Fruit fly (Drosophila melanogaster) S2 (cell line): Measurements from ENCODE around the gene Rrp5.

Experiments
- CG8478 ChIP-seq: fragments of >200 bp; optimal IDR thresholded peaks from 2 replicates; lab custom pipeline; 2018
- CTCF ChIP-seq, 2 experiments: fragments of >200 bp; optimal IDR thresholded peaks; 2 replicates each; lab custom pipeline; 2018

- no peak for TF ChIP-seq CG8478 (lab: Kevin White, UChicago)
- no peak for TF ChIP-seq CTCF (optimal IDR thresholded peaks at IDR 0.05; lab: Kevin White, UChicago)
Observed at dm6 chr3R:24353448-24353847, 20.3 kb upstream of the Rrp5 start.
